Worm (Caenorhabditis elegans) whole organism, midembryonic: Measurements from ENCODE around the gene thoc-7.

Source experiments
- cog-1 ChIP-seq: sonication (generic microtip); optimal IDR thresholded peaks from 2 replicates; lab custom pipeline; 2016; ENCODE audit warnings: missing genetic modification characterization, missing compliant biosample characterization
- flt-1 ChIP-seq: fragments of 200-800 bp; sonication (Bioruptor generic); IDR thresholded peaks from 2 replicates; pipeline ENCODE4 v1.3.6; 2022; ENCODE audit warnings: missing genetic modification characterization, missing compliant biosample characterization
- klf-2 ChIP-seq: fragments of 200-800 bp; sonication (Bioruptor generic); conservative IDR thresholded peaks from 2 replicates; pipeline ENCODE4 v1.3.6; 2022; ENCODE audit warnings: missing genetic modification reagents, missing genetic modification characterization, missing compliant biosample characterization
- med-1 ChIP-seq: sonication (generic microtip); optimal IDR thresholded peaks from 2 replicates; lab custom pipeline; 2017; ENCODE audit warnings: missing genetic modification characterization, mild to moderate bottlenecking, missing compliant biosample characterization, antibody characterized with exemption, missing genetic modification reagents; ENCODE audit not compliant: insufficient read depth
- ref-1 ChIP-seq: fragments of 200-800 bp; sonication (Bioruptor generic); conservative IDR thresholded peaks from 2 replicates; pipeline ENCODE4 v1.3.6; 2022; ENCODE audit warnings: missing genetic modification reagents, missing genetic modification characterization, missing compliant biosample characterization
- tab-1 ChIP-seq: fragments of 200-800 bp; sonication (Bioruptor generic); IDR thresholded peaks from 2 replicates; pipeline ENCODE4 v1.3.6; 2022; ENCODE audit warnings: missing genetic modification characterization, missing compliant biosample characterization
- ztf-23 ChIP-seq: fragments of 200-800 bp; sonication (Bioruptor generic); IDR thresholded peaks from 2 replicates; pipeline ENCODE4 v1.3.6; 2022; ENCODE audit warnings: missing genetic modification reagents, missing genetic modification characterization, missing compliant biosample characterization
- ztf-29 ChIP-seq: fragments of 200-800 bp; sonication (Bioruptor generic); IDR thresholded peaks from 2 replicates; pipeline ENCODE4 v1.3.6; 2022; ENCODE audit warnings: missing genetic modification reagents, missing genetic modification characterization, missing compliant biosample characterization

The thoc-7 gene

ce11 chrIV:13927641-13928040, 45.1 kb downstream of the thoc-7 start:
- no peak for TF ChIP-seq ztf-23 (GFP tag; lab: Robert Waterston, UW)
- no peak for TF ChIP-seq ztf-29 (GFP tag; lab: Robert Waterston, UW)
- no peak for TF ChIP-seq med-1
- no peak for TF ChIP-seq cog-1 (tag; lab: Kevin White, UChicago)
- no peak for TF ChIP-seq ref-1 (GFP tag; lab: Robert Waterston, UW)
- TF ChIP-seq klf-2 = no peak
- no peak for TF ChIP-seq flt-1 (GFP tag; lab: Robert Waterston, UW)
- TF ChIP-seq tab-1 (GFP tag; lab: Robert Waterston, UW) = no peak
